Fruit fly (Drosophila melanogaster) whole organism, adult: ENCODE measurements around the gene FucTC.

ENCODE experiments used
- CG1620 ChIP-seq: fragments of 200-800 bp; sonication (Bioruptor generic); optimal IDR thresholded peaks from 2 replicates; lab custom pipeline; 2016; ENCODE audit warnings: missing biosample characterization, missing genetic modification characterization
- CG33017 ChIP-seq: fragments of 200-800 bp; sonication (Bioruptor generic); optimal IDR thresholded peaks from 2 replicates; lab custom pipeline; 2018; ENCODE audit warnings: missing biosample characterization, mild to moderate bottlenecking, missing genetic modification characterization, moderate library complexity
- CG5204 ChIP-seq: fragments of 200-800 bp; sonication (Bioruptor generic); optimal IDR thresholded peaks from 2 replicates; lab custom pipeline; 2016; ENCODE audit warnings: missing biosample characterization, missing genetic modification characterization
- CG7045 ChIP-seq: fragments of 200-800 bp; sonication (Bioruptor generic); optimal IDR thresholded peaks from 2 replicates; lab custom pipeline; 2017; ENCODE audit warnings: missing biosample characterization, mild to moderate bottlenecking, missing genetic modification characterization
- CG7101 ChIP-seq: fragments of 200-800 bp; sonication (Bioruptor generic); optimal IDR thresholded peaks from 2 replicates; lab custom pipeline; 2018; ENCODE audit warnings: missing biosample characterization, mild to moderate bottlenecking, missing genetic modification characterization, moderate library complexity
- Crg-1 ChIP-seq: fragments of 200-800 bp; sonication (Bioruptor generic); optimal IDR thresholded peaks from 2 replicates; lab custom pipeline; 2016; ENCODE audit warnings: missing biosample characterization, missing genetic modification characterization
- cic ChIP-seq: fragments of 200-800 bp; sonication (Bioruptor generic); optimal IDR thresholded peaks from 2 replicates; lab custom pipeline; 2017; ENCODE audit warnings: missing biosample characterization, mild to moderate bottlenecking, missing genetic modification characterization, moderate library complexity
- cnc ChIP-seq, 2 experiments: fragments of >200 bp; optimal IDR thresholded peaks; 2 replicates each; lab custom pipeline; 2017
- kay ChIP-seq: fragments of 200-800 bp; sonication (Bioruptor generic); peaks from one replicate; lab custom pipeline; 2016; ENCODE audit warnings: missing biosample characterization, missing genetic modification characterization, borderline replicate concordance
- tj ChIP-seq: fragments of 200-800 bp; sonication (Bioruptor generic); optimal IDR thresholded peaks from 3 replicates; lab custom pipeline; 2017; ENCODE audit warnings: missing biosample characterization, mild to moderate bottlenecking, missing genetic modification characterization, moderate library complexity

- TF ChIP-seq tj (GFP tag; lab: Kevin White, UChicago) (no peak), Crg-1 (GFP tag; lab: Kevin White, UChicago) (no peak), cic (GFP tag; lab: Kevin White, UChicago) (no peak), CG5204 (GFP tag; lab: Kevin White, UChicago) (no peak), CG33017 (tag; lab: Kevin White, UChicago) (no peak), cnc (optimal IDR thresholded peaks at IDR 0.05; lab: Kevin White, UChicago) (no peak), CG1620 (GFP tag; lab: Kevin White, UChicago) (no peak), CG7045 (GFP tag; lab: Kevin White, UChicago) (no peak), CG7101 (tag; lab: Kevin White, UChicago) (no peak), kay (GFP tag; lab: Kevin White, UChicago) (no peak)
Observed at dm6 chrX:23006925-23007324, 4.2 kb downstream of the FucTC start.
